Worm (Caenorhabditis elegans): ENCODE measurements around the gene ZK1320.3.

DNA sequence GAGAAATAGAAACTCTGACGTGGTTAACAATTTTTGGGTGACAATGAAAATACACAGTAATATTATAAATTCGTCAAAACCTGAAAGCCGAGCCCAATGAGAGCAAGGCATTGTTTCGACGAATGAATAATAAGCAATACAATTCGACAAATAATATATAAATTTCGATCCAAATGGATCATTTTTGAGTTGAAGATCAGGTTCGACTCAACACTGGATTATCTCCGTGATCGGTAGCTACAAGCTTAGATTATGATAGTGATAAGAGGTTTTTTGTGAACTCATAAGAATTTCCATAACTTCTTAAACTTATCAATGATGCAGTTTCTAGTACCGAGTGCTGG is 42.3 kb downstream of the ZK1320.3 start:
- no peak for TF ChIP-seq sma-3 (GFP tag; optimal IDR thresholded peaks at IDR 0.05)
- peak in 1 of 2 experiments; percentile 7 for TF ChIP-seq lsy-2 (tag; optimal IDR thresholded peaks at IDR 0.05)

Data from whole organism, L2 larva.